Worm (Caenorhabditis elegans) whole organism, L3 larva: ENCODE results near the gene F47B8.4.

Experiments
- R02D3.7 ChIP-seq: fragments of 150-350 bp; optimal IDR thresholded peaks from 2 replicates; lab custom pipeline; 2014; ENCODE audit warnings: missing biosample characterization, missing genetic modification characterization
- ZK546.5 ChIP-seq: sonication (generic microtip); optimal IDR thresholded peaks from 2 replicates; lab custom pipeline; 2017; ENCODE audit warnings: missing biosample characterization, missing genetic modification characterization
- aly-2 ChIP-seq: fragments of 150-350 bp; optimal IDR thresholded peaks from 2 replicates; lab custom pipeline; 2014; ENCODE audit warnings: missing biosample characterization, missing genetic modification characterization
- ama-1 ChIP-seq: fragments of 150-350 bp; optimal IDR thresholded peaks from 2 replicates; lab custom pipeline; 2018
- ceh-16 ChIP-seq: sonication (generic microtip); optimal IDR thresholded peaks from 2 replicates; lab custom pipeline; 2017; ENCODE audit warnings: missing biosample characterization, missing genetic modification characterization
- ceh-28 ChIP-seq: fragments of 150-350 bp; optimal IDR thresholded peaks from 2 replicates; lab custom pipeline; 2014; ENCODE audit warnings: missing biosample characterization, missing genetic modification reagents, missing genetic modification characterization
- ceh-82 ChIP-seq: fragments of 150-350 bp; optimal IDR thresholded peaks from 2 replicates; lab custom pipeline; 2014; ENCODE audit warnings: missing biosample characterization, missing genetic modification characterization
- ceh-9 ChIP-seq: sonication (generic microtip); optimal IDR thresholded peaks from 2 replicates; lab custom pipeline; 2018; ENCODE audit warnings: missing biosample characterization, missing genetic modification characterization
- egl-27 ChIP-seq: sonication (generic microtip); optimal IDR thresholded peaks from 4 replicates; lab custom pipeline; 2017; ENCODE audit warnings: missing biosample characterization, missing genetic modification reagents, missing genetic modification characterization
- egl-5 ChIP-seq: fragments of 150-350 bp; optimal IDR thresholded peaks from 2 replicates; lab custom pipeline; 2017; ENCODE audit warnings: missing biosample characterization, missing genetic modification reagents, missing genetic modification characterization, inconsistent platforms
- elt-1 ChIP-seq: fragments of 150-350 bp; optimal IDR thresholded peaks from 2 replicates; lab custom pipeline; 2014; ENCODE audit warnings: missing biosample characterization, missing genetic modification characterization
- elt-2 ChIP-seq: sonication (generic microtip); optimal IDR thresholded peaks from 2 replicates; lab custom pipeline; 2016; ENCODE audit warnings: missing genetic modification reagents, mild to moderate bottlenecking, missing genetic modification characterization, missing compliant biosample characterization
- elt-3 ChIP-seq, 3 experiments: fragments of 150-350 bp in 1 of 3; sonication (generic microtip) in 2 of 3; optimal IDR thresholded peaks; 2 replicates in 2 of 3; 4 replicates in 1 of 3; lab custom pipeline; 2014 to 2017; ENCODE audit warnings: missing biosample characterization in 3 of 3, missing genetic modification characterization in 3 of 3
- eor-1 ChIP-seq, 2 experiments: fragments of 150-350 bp; optimal IDR thresholded peaks; 2 replicates each; lab custom pipeline; 2014 to 2018; ENCODE audit warnings: missing biosample characterization in 2 of 2, missing genetic modification characterization in 2 of 2
- fkh-10 ChIP-seq: sonication (generic microtip); optimal IDR thresholded peaks from 2 replicates; lab custom pipeline; 2017; ENCODE audit warnings: missing biosample characterization, missing genetic modification reagents, missing genetic modification characterization
- fkh-2 ChIP-seq: fragments of 150-350 bp; optimal IDR thresholded peaks from 2 replicates; lab custom pipeline; 2014; ENCODE audit warnings: missing biosample characterization, missing genetic modification reagents, missing genetic modification characterization
- fos-1 ChIP-seq: fragments of 150-350 bp; optimal IDR thresholded peaks from 2 replicates; lab custom pipeline; 2014; ENCODE audit warnings: missing biosample characterization, missing genetic modification characterization
- hmg-11 ChIP-seq: sonication (generic microtip); optimal IDR thresholded peaks from 2 replicates; lab custom pipeline; 2016; ENCODE audit warnings: missing genetic modification characterization, missing compliant biosample characterization
- jun-1 ChIP-seq: fragments of 150-350 bp; optimal IDR thresholded peaks from 2 replicates; lab custom pipeline; 2014; ENCODE audit warnings: missing biosample characterization, missing genetic modification reagents, missing genetic modification characterization
- lin-15B ChIP-seq: fragments of 150-350 bp; optimal IDR thresholded peaks from 2 replicates; lab custom pipeline; 2014; ENCODE audit warnings: missing biosample characterization, missing genetic modification characterization
- lin-39 ChIP-seq: fragments of 150-350 bp; optimal IDR thresholded peaks from 2 replicates; lab custom pipeline; 2018; ENCODE audit warnings: missing biosample characterization, missing genetic modification reagents, missing genetic modification characterization
- lsy-12 ChIP-seq: sonication (generic microtip); optimal IDR thresholded peaks from 2 replicates; lab custom pipeline; 2016; ENCODE audit warnings: mild to moderate bottlenecking, missing genetic modification characterization, missing compliant biosample characterization
- mdl-1 ChIP-seq: fragments of 150-350 bp; optimal IDR thresholded peaks from 2 replicates; lab custom pipeline; 2014; ENCODE audit warnings: missing biosample characterization, missing genetic modification characterization
- mml-1 ChIP-seq: fragments of 150-350 bp; sonication (generic microtip); optimal IDR thresholded peaks from 3 replicates; lab custom pipeline; 2014; ENCODE audit warnings: missing biosample characterization, missing genetic modification characterization
- nfya-1 ChIP-seq: sonication (generic microtip); optimal IDR thresholded peaks from 2 replicates; lab custom pipeline; 2017; ENCODE audit warnings: missing genetic modification characterization, mild to moderate bottlenecking, missing compliant biosample characterization, antibody characterized with exemption, moderate library complexity; ENCODE audit not compliant: insufficient read depth
- nhr-11 ChIP-seq: fragments of 150-350 bp; optimal IDR thresholded peaks from 2 replicates; lab custom pipeline; 2014; ENCODE audit warnings: missing biosample characterization, missing genetic modification characterization
- nhr-12 ChIP-seq: fragments of 150-350 bp; optimal IDR thresholded peaks from 2 replicates; lab custom pipeline; 2014; ENCODE audit warnings: missing biosample characterization, missing genetic modification characterization
- nhr-23 ChIP-seq: fragments of 150-350 bp; optimal IDR thresholded peaks from 2 replicates; lab custom pipeline; 2014; ENCODE audit warnings: missing biosample characterization, missing genetic modification reagents, missing genetic modification characterization
- nhr-237 ChIP-seq: fragments of 150-350 bp; optimal IDR thresholded peaks from 2 replicates; lab custom pipeline; 2014; ENCODE audit warnings: missing biosample characterization, missing genetic modification characterization
- nhr-25 ChIP-seq: sonication (generic microtip); optimal IDR thresholded peaks from 2 replicates; lab custom pipeline; 2017; ENCODE audit warnings: missing biosample characterization, missing genetic modification characterization
- nhr-28 ChIP-seq: fragments of 150-350 bp; optimal IDR thresholded peaks from 2 replicates; lab custom pipeline; 2014; ENCODE audit warnings: missing biosample characterization, missing genetic modification characterization
- nhr-43 ChIP-seq: sonication (generic microtip); optimal IDR thresholded peaks from 2 replicates; lab custom pipeline; 2016; ENCODE audit warnings: mild to moderate bottlenecking, missing genetic modification characterization, missing compliant biosample characterization; ENCODE audit not compliant: poor library complexity, severe bottlenecking
- nhr-67 ChIP-seq: fragments of 150-350 bp; optimal IDR thresholded peaks from 2 replicates; lab custom pipeline; 2014; ENCODE audit warnings: missing biosample characterization, missing genetic modification characterization
- nhr-76 ChIP-seq: fragments of 150-350 bp; sonication (generic microtip); optimal IDR thresholded peaks from 5 replicates; lab custom pipeline; 2014; ENCODE audit warnings: missing biosample characterization, missing genetic modification characterization
- nhr-77 ChIP-seq: fragments of 150-350 bp; optimal IDR thresholded peaks from 2 replicates; lab custom pipeline; 2014; ENCODE audit warnings: missing biosample characterization, missing genetic modification characterization
- pha-4 ChIP-seq: fragments of 150-350 bp; optimal IDR thresholded peaks from 2 replicates; lab custom pipeline; 2014; ENCODE audit warnings: missing biosample characterization, missing genetic modification reagents, missing genetic modification characterization
- pqm-1 ChIP-seq: fragments of 150-350 bp; optimal IDR thresholded peaks from 2 replicates; lab custom pipeline; 2017; ENCODE audit warnings: missing biosample characterization, missing genetic modification characterization, inconsistent platforms
- sea-2 ChIP-seq: fragments of 150-350 bp; sonication (generic microtip); optimal IDR thresholded peaks from 4 replicates; lab custom pipeline; 2014; ENCODE audit warnings: missing biosample characterization, missing genetic modification reagents, missing genetic modification characterization
- skn-1 ChIP-seq: fragments of 150-350 bp; optimal IDR thresholded peaks from 2 replicates; lab custom pipeline; 2014; ENCODE audit warnings: missing biosample characterization, missing genetic modification characterization
- snpc-4 ChIP-seq: fragments of 150-350 bp; optimal IDR thresholded peaks from 2 replicates; lab custom pipeline; 2014; ENCODE audit warnings: missing biosample characterization, missing genetic modification characterization
- tbx-2 ChIP-seq: sonication (generic microtip); optimal IDR thresholded peaks from 2 replicates; lab custom pipeline; 2016; ENCODE audit warnings: mild to moderate bottlenecking, missing genetic modification characterization, missing compliant biosample characterization
- unc-39 ChIP-seq: sonication (generic microtip); optimal IDR thresholded peaks from 4 replicates; lab custom pipeline; 2017; ENCODE audit warnings: missing biosample characterization, missing genetic modification characterization
- unc-62 ChIP-seq: fragments of 150-350 bp; sonication (generic microtip); optimal IDR thresholded peaks from 4 replicates; lab custom pipeline; 2014; ENCODE audit warnings: missing biosample characterization, missing genetic modification reagents, missing genetic modification characterization
- zag-1 ChIP-seq: fragments of 150-350 bp; optimal IDR thresholded peaks from 2 replicates; lab custom pipeline; 2014; ENCODE audit warnings: missing biosample characterization, missing genetic modification characterization
- ztf-11 ChIP-seq: fragments of 150-350 bp; optimal IDR thresholded peaks from 2 replicates; lab custom pipeline; 2014; ENCODE audit warnings: missing biosample characterization, missing genetic modification characterization

F47B8.4 gene

ce11 chrV:14350949-14351348 is 26.5 kb upstream of the F47B8.4 start:
- TF ChIP-seq lsy-12 (peak; percentile 76), nhr-43 (tag; lab: Kevin White, UChicago) (peak; percentile 46), elt-2 (tag; lab: Kevin White, UChicago) (peak; percentile 82), unc-39 (tag; lab: Kevin White, UChicago) (no peak), egl-27 (tag; lab: Kevin White, UChicago) (no peak), ceh-16 (tag; lab: Kevin White, UChicago) (peak; percentile 25), nhr-12 (tag; lab: Kevin White, UChicago) (no peak), pqm-1 (tag; lab: Kevin White, UChicago) (peak; percentile 26), ama-1 (peak; percentile 50), nhr-23 (tag; lab: Kevin White, UChicago) (peak; percentile 74), snpc-4 (tag; lab: Kevin White, UChicago) (peak; percentile 89), ceh-9 (no peak), tbx-2 (tag; lab: Kevin White, UChicago) (peak; percentile 19), elt-3 (tag; optimal IDR thresholded peaks at IDR 0.05; lab: Kevin White, UChicago) (peak in 1 of 3 experiments; percentile 11), aly-2 (tag; lab: Kevin White, UChicago) (no peak), ztf-11 (tag; lab: Kevin White, UChicago) (no peak), nhr-77 (tag; lab: Kevin White, UChicago) (no peak), jun-1 (tag; lab: Kevin White, UChicago) (peak; percentile 60), nfya-1 (tag; lab: Kevin White, UChicago) (peak; percentile 87), skn-1 (tag; lab: Kevin White, UChicago) (peak; percentile 64), lin-15B (peak; percentile 96), nhr-25 (peak; percentile 86), pha-4 (tag; lab: Kevin White, UChicago) (peak; percentile 68), hmg-11 (tag; lab: Kevin White, UChicago) (peak; percentile 92), lin-39 (tag; lab: Kevin White, UChicago) (peak; percentile 94), fkh-10 (peak; percentile 10)
- TF ChIP-seq, all 47 proteins: peak for 19

ce11 chrV:14350498-14350897 is 26.0 kb upstream of the F47B8.4 start:
- TF ChIP-seq hmg-11 (tag; lab: Kevin White, UChicago): no peak
- no peak for TF ChIP-seq nhr-25
- TF ChIP-seq sea-2: no peak
- no peak for TF ChIP-seq elt-3 (tag; optimal IDR thresholded peaks at IDR 0.05; lab: Kevin White, UChicago)
- TF ChIP-seq nhr-237 (tag; lab: Kevin White, UChicago): no peak
- TF ChIP-seq lin-15B: no peak
- no peak for TF ChIP-seq skn-1 (tag; lab: Kevin White, UChicago)

- TF ChIP-seq elt-2 (tag; lab: Kevin White, UChicago): no peak
- TF ChIP-seq egl-5: peak; percentile 93
- TF ChIP-seq pqm-1 (tag; lab: Kevin White, UChicago): peak; percentile 20
- TF ChIP-seq nfya-1 (tag; lab: Kevin White, UChicago): peak; percentile 95
- TF ChIP-seq nhr-28 (tag; lab: Kevin White, UChicago): no peak
- no peak for TF ChIP-seq mml-1 (tag; lab: Kevin White, UChicago)
- no peak for TF ChIP-seq ztf-11 (tag; lab: Kevin White, UChicago)
- peak; percentile 66 for TF ChIP-seq lin-15B
- no peak for TF ChIP-seq hmg-11 (tag; lab: Kevin White, UChicago)
- TF ChIP-seq egl-27 (tag; lab: Kevin White, UChicago): no peak
- TF ChIP-seq ZK546.5 (tag; lab: Kevin White, UChicago): no peak
- TF ChIP-seq nhr-77 (tag; lab: Kevin White, UChicago): peak; percentile 78
- no peak for TF ChIP-seq ceh-9
- no peak for TF ChIP-seq nhr-76 (tag; lab: Kevin White, UChicago)
- no peak for TF ChIP-seq nhr-237 (tag; lab: Kevin White, UChicago)
- no peak for TF ChIP-seq eor-1 (tag; optimal IDR thresholded peaks at IDR 0.05; lab: Kevin White, UChicago)
- peak; percentile 88 for TF ChIP-seq lin-39 (tag; lab: Kevin White, UChicago)
- TF ChIP-seq ama-1: no peak
- TF ChIP-seq sea-2: no peak
- peak; percentile 76 for TF ChIP-seq fkh-10
- TF ChIP-seq aly-2 (tag; lab: Kevin White, UChicago): no peak
- peak; percentile 68 for TF ChIP-seq nhr-11 (tag; lab: Kevin White, UChicago)
- TF ChIP-seq ceh-28: peak; percentile 76
- TF ChIP-seq nhr-43 (tag; lab: Kevin White, UChicago): peak; percentile 93
- no peak for TF ChIP-seq nhr-67 (tag; lab: Kevin White, UChicago)
- peak; percentile 62 for TF ChIP-seq elt-1 (tag; lab: Kevin White, UChicago)
- TF ChIP-seq ceh-82: peak; percentile 82
- TF ChIP-seq zag-1 (tag; lab: Kevin White, UChicago): no peak
- TF ChIP-seq elt-3 (tag; optimal IDR thresholded peaks at IDR 0.05; lab: Kevin White, UChicago): no peak
- TF ChIP-seq tbx-2 (tag; lab: Kevin White, UChicago): peak; percentile 75
- no peak for TF ChIP-seq unc-39 (tag; lab: Kevin White, UChicago)
- TF ChIP-seq fkh-2: no peak
- TF ChIP-seq skn-1 (tag; lab: Kevin White, UChicago): peak; percentile 56
- TF ChIP-seq nhr-23 (tag; lab: Kevin White, UChicago): peak; percentile 97
- no peak for TF ChIP-seq nhr-12 (tag; lab: Kevin White, UChicago)
- TF ChIP-seq fos-1 (tag; lab: Kevin White, UChicago): peak; percentile 30
- peak; percentile 85 for TF ChIP-seq R02D3.7 (tag; lab: Kevin White, UChicago)
- peak; percentile 63 for TF ChIP-seq unc-62 (GFP tag; lab: Kevin White, UChicago)
- TF ChIP-seq mdl-1 (tag; lab: Kevin White, UChicago): peak; percentile 34
Observed at ce11 chrV:14347234-14347826, 22.9 kb upstream of the F47B8.4 start, which contains the start of gene cept-2. TSS of gene cept-2 (plus strand) at chrV:14347766.
